Fruit fly (Drosophila melanogaster): Measurements from ENCODE around the gene Ptp61F.

Ptp61F gene

dm6 chr3L:1318241-1318640, 156.8 kb downstream of the Ptp61F start, which contains the start of gene Myo61F (continued):
- TF ChIP-seq CG2875 (GFP tag; optimal IDR thresholded peaks at IDR 0.05): no peak
- no peak for TF ChIP-seq lmd (GFP tag; IDR thresholded peaks at IDR 0.05)
- TF ChIP-seq slou (GFP tag; optimal IDR thresholded peaks at IDR 0.05): no peak
- peak; percentile 30; the same call in 1 of the 2 replicates for TF ChIP-seq amos (GFP tag; IDR thresholded peaks at IDR 0.05; ENCODE audit: partially characterized antibody)
- no peak for TF ChIP-seq CG4360 (GFP tag; IDR thresholded peaks at IDR 0.05)
- peak; percentile 32 for TF ChIP-seq B-H2 (GFP tag; optimal IDR thresholded peaks at IDR 0.05)
- no peak for TF ChIP-seq mirr (GFP tag; optimal IDR thresholded peaks at IDR 0.05)
- TF ChIP-seq Meics (GFP tag; optimal IDR thresholded peaks at IDR 0.05): no peak
- no peak for TF ChIP-seq CG11723 (GFP tag; optimal IDR thresholded peaks at IDR 0.05)
- no peak for TF ChIP-seq Vsx1 (GFP tag; optimal IDR thresholded peaks at IDR 0.05)
- TF ChIP-seq CG1024 (GFP tag; IDR thresholded peaks at IDR 0.05): no peak
- TF ChIP-seq CG12391 (tag; optimal IDR thresholded peaks at IDR 0.05): no peak
- TF ChIP-seq lilli (GFP tag; optimal IDR thresholded peaks at IDR 0.05): no peak
- no peak for TF ChIP-seq CG11696 (GFP tag; IDR thresholded peaks at IDR 0.05)
- TF ChIP-seq CG7928 (GFP tag; optimal IDR thresholded peaks at IDR 0.05): peak; percentile 45
- TF ChIP-seq Fer2 (tag; optimal IDR thresholded peaks at IDR 0.05): no peak
- peak; percentile 12 for TF ChIP-seq Sry-δ (GFP tag; optimal IDR thresholded peaks at IDR 0.05)
- TF ChIP-seq fd3F (GFP tag; optimal IDR thresholded peaks at IDR 0.05): no peak
- TF ChIP-seq CG13775 (GFP tag; optimal IDR thresholded peaks at IDR 0.05): no peak
- no peak for TF ChIP-seq CG10147 (GFP tag; optimal IDR thresholded peaks at IDR 0.05)
- no peak for TF ChIP-seq CTCF (GFP tag; optimal IDR thresholded peaks at IDR 0.05)
- no peak for TF ChIP-seq H2.0 (GFP tag; IDR thresholded peaks at IDR 0.05)
- TF ChIP-seq stwl (tag; optimal IDR thresholded peaks at IDR 0.05): peak; percentile 9
- TF ChIP-seq CG4424 (GFP tag; optimal IDR thresholded peaks at IDR 0.05): no peak
- no peak for TF ChIP-seq Poxn (GFP tag; IDR thresholded peaks at IDR 0.05)
- TF ChIP-seq CG16815 (GFP tag; optimal IDR thresholded peaks at IDR 0.05): no peak
- TF ChIP-seq CG3838 (GFP tag; optimal IDR thresholded peaks at IDR 0.05): no peak
- no peak for TF ChIP-seq p53 (GFP tag; optimal IDR thresholded peaks at IDR 0.05)
- TF ChIP-seq Sox100B (GFP tag; optimal IDR thresholded peaks at IDR 0.05): no peak
- TF ChIP-seq Asciz (GFP tag; optimal IDR thresholded peaks at IDR 0.05): no peak
- no peak for TF ChIP-seq pros (GFP tag; optimal IDR thresholded peaks at IDR 0.05)
- no peak for TF ChIP-seq sob (GFP tag; IDR thresholded peaks at IDR 0.05)
- no peak for TF ChIP-seq CG12769 (tag; optimal IDR thresholded peaks at IDR 0.05)
- TF ChIP-seq tna (GFP tag; IDR thresholded peaks at IDR 0.05; ENCODE audit: partially characterized antibody): peak; percentile 39; the same call in 1 of the 2 replicates
- TF ChIP-seq ash1 (GFP tag; optimal IDR thresholded peaks at IDR 0.05): no peak
- no peak for TF ChIP-seq tin (GFP tag; optimal IDR thresholded peaks at IDR 0.05)
- no peak for TF ChIP-seq HLH3B (GFP tag; IDR thresholded peaks at IDR 0.05)
- TF ChIP-seq CG14965 (GFP tag; optimal IDR thresholded peaks at IDR 0.05; ENCODE audit: borderline replicate concordance): no peak
- TF ChIP-seq CG12071 (GFP tag; optimal IDR thresholded peaks at IDR 0.05): no peak
- no peak for TF ChIP-seq CG7745 (tag; optimal IDR thresholded peaks at IDR 0.05)
- no peak for TF ChIP-seq CG9797 (GFP tag; optimal IDR thresholded peaks at IDR 0.05)
- TF ChIP-seq exex (tag; optimal IDR thresholded peaks at IDR 0.05): no peak
- peak; percentile 27 for TF ChIP-seq sens (GFP tag)
- no peak for TF ChIP-seq fd102C (GFP tag; optimal IDR thresholded peaks at IDR 0.05)
- TF ChIP-seq Trl (optimal IDR thresholded peaks at IDR 0.05): no peak
- TF ChIP-seq Trl (GFP tag; optimal IDR thresholded peaks at IDR 0.05): no peak
- TF ChIP-seq ara (GFP tag; IDR thresholded peaks at IDR 0.05): no peak
- no peak for TF ChIP-seq CG31365 (tag; optimal IDR thresholded peaks at IDR 0.05)
- no peak for TF ChIP-seq az2 (GFP tag; optimal IDR thresholded peaks at IDR 0.05)
- no peak for TF ChIP-seq B-H1 (GFP tag; IDR thresholded peaks at IDR 0.05)
- TF ChIP-seq CG10543 (GFP tag; optimal IDR thresholded peaks at IDR 0.05): no peak
- no peak for TF ChIP-seq nerfin-2 (GFP tag; IDR thresholded peaks at IDR 0.05; ENCODE audit: partially characterized antibody)
- no peak for TF ChIP-seq bab2 (GFP tag; optimal IDR thresholded peaks at IDR 0.05)

All from whole organism, embryonic.